Fruit fly (Drosophila melanogaster): ENCODE results near the gene CG3557.

Gene CG3557

dm6 chr2L:2375655-2376417 lies 9.8 kb downstream of the CG3557 start, which contains the start of gene Atxn7 (continued):
- TF ChIP-seq br (optimal IDR thresholded peaks at IDR 0.05) (no peak), tap (tag; optimal IDR thresholded peaks at IDR 0.05) (peak; percentile 43), gsb-n (tag; optimal IDR thresholded peaks at IDR 0.05) (peak; percentile 74), Abd-B (GFP tag; optimal IDR thresholded peaks at IDR 0.05) (peak; percentile 10), CG4404 (GFP tag; IDR thresholded peaks at IDR 0.05) (no peak), bsh (GFP tag; optimal IDR thresholded peaks at IDR 0.05) (peak; percentile 1 to 74), CG2875 (GFP tag; optimal IDR thresholded peaks at IDR 0.05) (peak; percentile 73), CG10979 (tag; optimal IDR thresholded peaks at IDR 0.05) (peak; percentile 45), CG10274 (GFP tag; optimal IDR thresholded peaks at IDR 0.05) (peak; percentile 34), CG15073 (GFP tag; optimal IDR thresholded peaks at IDR 0.05) (no peak), Scr (GFP tag; IDR thresholded peaks at IDR 0.05; ENCODE audit: partially characterized antibody) (peak; percentile 96), btn (GFP tag; optimal IDR thresholded peaks at IDR 0.05) (no peak), CG7357 (GFP tag; IDR thresholded peaks at IDR 0.05) (no peak), lov (optimal IDR thresholded peaks at IDR 0.05) (no peak), lov (GFP tag; IDR thresholded peaks at IDR 0.05) (peak; percentile 83; the same call in 2 of the 3 replicates), CG1233 (GFP tag; optimal IDR thresholded peaks at IDR 0.05) (peak; percentile 72), Mrtf (GFP tag; IDR thresholded peaks at IDR 0.05) (no peak), CG10366 (GFP tag; IDR thresholded peaks at IDR 0.05) (peak; percentile 58), CG7963 (GFP tag; IDR thresholded peaks at IDR 0.05; ENCODE audit: partially characterized antibody) (peak; percentile 97), CG2712 (tag; optimal IDR thresholded peaks at IDR 0.05) (peak; percentile 55), CG17568 (GFP tag; optimal IDR thresholded peaks at IDR 0.05) (no peak), CG14965 (GFP tag; optimal IDR thresholded peaks at IDR 0.05; ENCODE audit: borderline replicate concordance) (no peak), zen (tag; optimal IDR thresholded peaks at IDR 0.05) (peak; percentile 88), CG30431 (GFP tag; optimal IDR thresholded peaks at IDR 0.05) (no peak), CG9215 (GFP tag; IDR thresholded peaks at IDR 0.05) (no peak), sima (GFP tag; optimal IDR thresholded peaks at IDR 0.05) (no peak), CG2129 (GFP tag; IDR thresholded peaks at IDR 0.05; ENCODE audit: partially characterized antibody) (peak; percentile 89), Dp (GFP tag; optimal IDR thresholded peaks at IDR 0.05) (peak; percentile 29), Oli (tag; optimal IDR thresholded peaks at IDR 0.05) (peak; percentile 53), slp2 (GFP tag; optimal IDR thresholded peaks at IDR 0.05) (peak; percentile 55), Ets97D (GFP tag; optimal IDR thresholded peaks at IDR 0.05) (peak; percentile 99), Vsx1 (GFP tag; optimal IDR thresholded peaks at IDR 0.05) (peak; percentile 81), Deaf1 (tag; optimal IDR thresholded peaks at IDR 0.05) (peak; percentile 20), dan (GFP tag; IDR thresholded peaks at IDR 0.05) (no peak), CG3995 (GFP tag; optimal IDR thresholded peaks at IDR 0.05) (peak; percentile 92), Hsf (GFP tag; optimal IDR thresholded peaks at IDR 0.05) (peak; percentile 74), kni (GFP tag; optimal IDR thresholded peaks at IDR 0.05) (peak; percentile 56), Bgb (GFP tag; IDR thresholded peaks at IDR 0.05; ENCODE audit: partially characterized antibody) (peak; percentile 98), Nf-YA (GFP tag; IDR thresholded peaks at IDR 0.05) (0 out of 2 replicates have a peak, but pooled peaks have one; percentile 11), Camta (GFP tag; optimal IDR thresholded peaks at IDR 0.05) (peak; percentile 59), pros (GFP tag; optimal IDR thresholded peaks at IDR 0.05) (no peak), CG17912 (GFP tag; optimal IDR thresholded peaks at IDR 0.05) (peak; percentile 89), CG4360 (GFP tag; IDR thresholded peaks at IDR 0.05) (peak; percentile 48; the same call in 1 of the 2 replicates), CG32532 (GFP tag; IDR thresholded peaks at IDR 0.05) (peak; percentile 63), zfh2 (GFP tag; optimal IDR thresholded peaks at IDR 0.05) (peak; percentile 26), ERR (GFP tag; optimal IDR thresholded peaks at IDR 0.05) (peak; percentile 16), B-H1 (GFP tag; IDR thresholded peaks at IDR 0.05) (no peak), caup (GFP tag; optimal IDR thresholded peaks at IDR 0.05; ENCODE audit: severe bottlenecking) (peak; percentile 82), maf-S (GFP tag; optimal IDR thresholded peaks at IDR 0.05) (peak; percentile 26)

Data from whole organism, embryonic.